Fruit fly (Drosophila melanogaster) S2 (cell line): Measurements from ENCODE around the gene RhoGAP18B.

Source experiments
- CG8478 ChIP-seq: fragments of >200 bp; optimal IDR thresholded peaks from 2 replicates; lab custom pipeline; 2018
- CTCF ChIP-seq, 2 experiments: fragments of >200 bp; optimal IDR thresholded peaks; 2 replicates each; lab custom pipeline; 2018

DNA sequence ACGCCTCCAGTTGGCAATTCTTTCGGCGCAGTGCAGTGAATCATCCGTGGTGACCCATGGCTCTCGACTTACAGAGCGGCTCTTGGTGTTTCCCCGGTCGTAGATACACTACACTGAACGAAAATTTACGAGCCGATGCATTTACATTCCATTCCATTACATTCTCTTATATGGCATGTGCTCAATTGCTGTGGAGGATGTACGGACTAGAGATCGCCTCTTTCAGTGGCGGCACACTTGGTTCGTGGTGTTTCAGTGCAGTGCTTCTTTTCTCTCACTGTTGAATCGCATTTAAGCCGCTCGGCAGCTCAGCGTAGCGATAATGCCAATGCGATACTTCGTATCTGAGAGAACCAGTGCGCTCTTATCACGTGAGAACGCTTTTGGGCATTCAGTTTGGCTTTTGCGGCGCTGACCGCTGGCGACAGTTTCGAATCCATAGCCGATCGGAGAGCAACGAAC, 20.8 kb upstream of the RhoGAP18B start, which contains the start of gene Mec2:
- TF ChIP-seq CG8478 (no peak), CTCF (optimal IDR thresholded peaks at IDR 0.05; lab: Kevin White, UChicago) (no peak)
